Worm (Caenorhabditis elegans): ENCODE results near the gene T02G5.14.

- no peak for TF ChIP-seq nhr-76 (tag; optimal IDR thresholded peaks at IDR 0.05)
- no peak for TF ChIP-seq nhr-111 (GFP tag; optimal IDR thresholded peaks at IDR 0.05)
- TF ChIP-seq tra-1 (GFP tag; IDR thresholded peaks at IDR 0.05) = no peak
- no peak for TF ChIP-seq D1046.2 (GFP tag; IDR thresholded peaks at IDR 0.05)
- TF ChIP-seq unc-39 (tag; optimal IDR thresholded peaks at IDR 0.05) = no peak
- TF ChIP-seq lim-7 (GFP tag; IDR thresholded peaks at IDR 0.05) = no peak
- TF ChIP-seq lin-39 (tag; optimal IDR thresholded peaks at IDR 0.05) = no peak
- TF ChIP-seq nhr-28 (tag; optimal IDR thresholded peaks at IDR 0.05) = no peak
- no peak for TF ChIP-seq mep-1 (tag; optimal IDR thresholded peaks at IDR 0.05)
- no peak for TF ChIP-seq nhr-25 (tag; optimal IDR thresholded peaks at IDR 0.05; ENCODE audit: borderline replicate concordance, insufficient read depth)
- TF ChIP-seq mes-2 (tag; optimal IDR thresholded peaks at IDR 0.05; ENCODE audit: poor library complexity, severe bottlenecking) = no peak
- TF ChIP-seq zfp-3 (GFP tag; conservative IDR thresholded peaks at IDR 0.05) = no peak
- TF ChIP-seq pha-4 (GFP tag; IDR thresholded peaks at IDR 0.05) = no peak
- no peak for TF ChIP-seq pha-4 (tag; optimal IDR thresholded peaks at IDR 0.05)
Observed at ce11 chrII:7126457-7126856, 42.3 kb downstream of the T02G5.14 start, which contains the start of gene F10E7.1.
